Fruit fly (Drosophila melanogaster): ENCODE data around the gene CG13284.
A peak's percentile ranks its signal among the peaks of the same experiment; 100 is the strongest.

The CG13284 gene

dm6 chr2L:16857131-16857530 lies 8.6 kb upstream of the CG13284 start:
- TF ChIP-seq CG9727 (GFP tag; optimal IDR thresholded peaks at IDR 0.05) (no peak), Tbp (GFP tag; optimal IDR thresholded peaks at IDR 0.05) (no peak), CG17359 (tag; optimal IDR thresholded peaks at IDR 0.05) (no peak), CG10543 (GFP tag; optimal IDR thresholded peaks at IDR 0.05) (no peak), sna (GFP tag; IDR thresholded peaks at IDR 0.05; ENCODE audit: partially characterized antibody) (no peak), vfl (GFP tag; optimal IDR thresholded peaks at IDR 0.05) (no peak)

- TF ChIP-seq CG17186 (GFP tag; optimal IDR thresholded peaks at IDR 0.05) (no peak), PHDP (tag; optimal IDR thresholded peaks at IDR 0.05) (peak; percentile 26), CG17361 (GFP tag; IDR thresholded peaks at IDR 0.05) (0 out of 3 replicates have a peak, but pooled peaks have one; percentile 20), CG1792 (GFP tag; optimal IDR thresholded peaks at IDR 0.05) (no peak), CG12391 (tag; optimal IDR thresholded peaks at IDR 0.05) (peak; percentile 17), Ptx1 (GFP tag; IDR thresholded peaks at IDR 0.05) (no peak), trem (tag; optimal IDR thresholded peaks at IDR 0.05) (no peak), Hmr (GFP tag; optimal IDR thresholded peaks at IDR 0.05) (peak; percentile 19), grau (tag; optimal IDR thresholded peaks at IDR 0.05) (peak; percentile 17), insv (GFP tag; optimal IDR thresholded peaks at IDR 0.05) (no peak), CTCF (GFP tag; optimal IDR thresholded peaks at IDR 0.05) (peak; percentile 31), CG15269 (tag; optimal IDR thresholded peaks at IDR 0.05) (peak; percentile 23), CG10565 (GFP tag; optimal IDR thresholded peaks at IDR 0.05) (no peak), gem (tag; optimal IDR thresholded peaks at IDR 0.05) (peak; percentile 41), CG17359 (tag; optimal IDR thresholded peaks at IDR 0.05) (peak; percentile 42), stwl (tag; optimal IDR thresholded peaks at IDR 0.05) (peak; percentile 16), CG1647 (GFP tag; optimal IDR thresholded peaks at IDR 0.05) (no peak), D19A (tag; optimal IDR thresholded peaks at IDR 0.05) (peak; percentile 16), CG32767 (GFP tag; IDR thresholded peaks at IDR 0.05) (no peak), Blimp-1 (GFP tag; optimal IDR thresholded peaks at IDR 0.05) (peak; percentile 4), Side (GFP tag; optimal IDR thresholded peaks at IDR 0.05) (no peak), CG7839 (tag; optimal IDR thresholded peaks at IDR 0.05) (peak; percentile 15), mam (GFP tag; optimal IDR thresholded peaks at IDR 0.05) (no peak), phol (tag; optimal IDR thresholded peaks at IDR 0.05) (peak; percentile 2), dimm (GFP tag; IDR thresholded peaks at IDR 0.05) (no peak), unpg (GFP tag; optimal IDR thresholded peaks at IDR 0.05) (peak; percentile 35), onecut (GFP tag; IDR thresholded peaks at IDR 0.05) (no peak), CG3163 (GFP tag; optimal IDR thresholded peaks at IDR 0.05) (peak; percentile 76), CG9817 (tag; optimal IDR thresholded peaks at IDR 0.05) (no peak), H15 (GFP tag; IDR thresholded peaks at IDR 0.05) (no peak), CG12104 (GFP tag; optimal IDR thresholded peaks at IDR 0.05) (no peak), CG10209 (GFP tag; optimal IDR thresholded peaks at IDR 0.05) (no peak), CG14710 (tag; optimal IDR thresholded peaks at IDR 0.05) (no peak), CG2712 (tag; optimal IDR thresholded peaks at IDR 0.05) (peak; percentile 17), CG11504 (tag; optimal IDR thresholded peaks at IDR 0.05) (peak; percentile 32), CG2889 (GFP tag; IDR thresholded peaks at IDR 0.05) (peak; percentile 70; the same call in 2 of the 3 replicates), CG17328 (GFP tag; IDR thresholded peaks at IDR 0.05) (no peak), Hmx (GFP tag; optimal IDR thresholded peaks at IDR 0.05) (no peak), CG17829 (tag; optimal IDR thresholded peaks at IDR 0.05) (peak; percentile 2), fd64A (GFP tag; optimal IDR thresholded peaks at IDR 0.05) (no peak), CG17612 (GFP tag; IDR thresholded peaks at IDR 0.05) (no peak), CG2678 (tag; optimal IDR thresholded peaks at IDR 0.05) (peak; percentile 30), bab2 (GFP tag; optimal IDR thresholded peaks at IDR 0.05) (no peak), CG15696 (tag; optimal IDR thresholded peaks at IDR 0.05) (no peak)
Observed at dm6 chr2L:16852318-16852932, 3.9 kb upstream of the CG13284 start, which contains the start of gene CG31810. Gene CG31810 (minus strand): TSS chr2L:16852368.
